Worm (Caenorhabditis elegans) whole organism, L2 larva: Measurements from ENCODE around the gene znf-706.

Experiments used
- C34F6.9 ChIP-seq: fragments of 150-350 bp; optimal IDR thresholded peaks from 2 replicates; lab custom pipeline; 2014; ENCODE audit warnings: missing biosample characterization, missing genetic modification characterization
- F13H6.1 ChIP-seq: sonication (generic microtip); optimal IDR thresholded peaks from 2 replicates; lab custom pipeline; 2016; ENCODE audit warnings: missing genetic modification characterization, missing compliant biosample characterization
- R02D3.7 ChIP-seq: fragments of 150-350 bp; optimal IDR thresholded peaks from 2 replicates; lab custom pipeline; 2014; ENCODE audit warnings: missing biosample characterization, missing genetic modification characterization
- Y55F3AM.14 ChIP-seq: fragments of 200-800 bp; sonication (Bioruptor generic); optimal IDR thresholded peaks from 2 replicates; lab custom pipeline; 2018; ENCODE audit warnings: mild to moderate bottlenecking, missing genetic modification characterization, missing compliant biosample characterization
- ZK546.5 ChIP-seq: sonication (generic microtip); optimal IDR thresholded peaks from 2 replicates; lab custom pipeline; 2017; ENCODE audit warnings: missing biosample characterization, missing genetic modification characterization
- alr-1 ChIP-seq: fragments of 150-350 bp; optimal IDR thresholded peaks from 2 replicates; lab custom pipeline; 2014; ENCODE audit warnings: missing biosample characterization, missing genetic modification characterization
- aly-2 ChIP-seq: fragments of 150-350 bp; optimal IDR thresholded peaks from 2 replicates; lab custom pipeline; 2014; ENCODE audit warnings: missing biosample characterization, missing genetic modification characterization
- ama-1 ChIP-seq: fragments of 150-350 bp; optimal IDR thresholded peaks from 2 replicates; lab custom pipeline; 2018; ENCODE audit warnings: inconsistent platforms
- blmp-1 ChIP-seq: sonication (generic microtip); optimal IDR thresholded peaks from 2 replicates; lab custom pipeline; 2017; ENCODE audit warnings: missing genetic modification characterization, mild to moderate bottlenecking, missing compliant biosample characterization, antibody characterized with exemption, moderate library complexity; ENCODE audit not compliant: insufficient read depth
- crh-2 ChIP-seq: sonication (generic microtip); optimal IDR thresholded peaks from 2 replicates; lab custom pipeline; 2017; ENCODE audit warnings: missing biosample characterization, missing genetic modification characterization
- dmd-4 ChIP-seq: sonication (generic microtip); optimal IDR thresholded peaks from 2 replicates; lab custom pipeline; 2017; ENCODE audit warnings: missing biosample characterization, missing genetic modification characterization
- elt-1 ChIP-seq: fragments of 150-350 bp; optimal IDR thresholded peaks from 2 replicates; lab custom pipeline; 2014; ENCODE audit warnings: missing biosample characterization, missing genetic modification characterization
- elt-3 ChIP-seq: sonication (generic microtip); optimal IDR thresholded peaks from 2 replicates; lab custom pipeline; 2017; ENCODE audit warnings: missing biosample characterization, missing genetic modification characterization
- fos-1 ChIP-seq: fragments of 150-350 bp; optimal IDR thresholded peaks from 2 replicates; lab custom pipeline; 2014; ENCODE audit warnings: missing biosample characterization, missing genetic modification characterization
- lin-39 ChIP-seq: fragments of 150-350 bp; optimal IDR thresholded peaks from 2 replicates; lab custom pipeline; 2014; ENCODE audit warnings: missing biosample characterization, missing genetic modification reagents, missing genetic modification characterization
- lsy-2 ChIP-seq, 2 experiments: fragments of 150-350 bp in 1 of 2; sonication (generic microtip) in 1 of 2; optimal IDR thresholded peaks; 2 replicates each; lab custom pipeline; 2014 to 2017; ENCODE audit warnings: missing biosample characterization in 2 of 2, missing genetic modification characterization in 2 of 2
- mab-5 ChIP-seq: fragments of 150-350 bp; optimal IDR thresholded peaks from 2 replicates; lab custom pipeline; 2014; ENCODE audit warnings: missing biosample characterization, missing genetic modification characterization
- mbf-1 ChIP-seq: sonication (generic microtip); optimal IDR thresholded peaks from 2 replicates; lab custom pipeline; 2017; ENCODE audit warnings: missing biosample characterization, missing genetic modification characterization
- nhr-129 ChIP-seq: fragments of 150-350 bp; optimal IDR thresholded peaks from 2 replicates; lab custom pipeline; 2014; ENCODE audit warnings: missing biosample characterization, missing genetic modification characterization
- nhr-21 ChIP-seq: fragments of 150-350 bp; optimal IDR thresholded peaks from 2 replicates; lab custom pipeline; 2014; ENCODE audit warnings: missing biosample characterization, missing genetic modification characterization
- nhr-237 ChIP-seq: fragments of 150-350 bp; optimal IDR thresholded peaks from 2 replicates; lab custom pipeline; 2014; ENCODE audit warnings: missing biosample characterization, missing genetic modification characterization
- nhr-6 ChIP-seq: fragments of 150-350 bp; optimal IDR thresholded peaks from 2 replicates; lab custom pipeline; 2014; ENCODE audit warnings: missing biosample characterization, missing genetic modification characterization
- nhr-77 ChIP-seq: fragments of 150-350 bp; optimal IDR thresholded peaks from 2 replicates; lab custom pipeline; 2014; ENCODE audit warnings: missing biosample characterization, missing genetic modification characterization
- peb-1 ChIP-seq: fragments of 150-350 bp; optimal IDR thresholded peaks from 2 replicates; lab custom pipeline; 2014; ENCODE audit warnings: missing biosample characterization, missing genetic modification characterization
- sem-4 ChIP-seq: fragments of 150-350 bp; optimal IDR thresholded peaks from 2 replicates; lab custom pipeline; 2014; ENCODE audit warnings: missing biosample characterization, missing genetic modification reagents, missing genetic modification characterization
- skn-1 ChIP-seq: sonication (generic microtip); optimal IDR thresholded peaks from 2 replicates; lab custom pipeline; 2017; ENCODE audit warnings: missing biosample characterization, missing genetic modification characterization
- sma-3 ChIP-seq: sonication (generic microtip); optimal IDR thresholded peaks from 2 replicates; lab custom pipeline; 2016; ENCODE audit warnings: missing genetic modification reagents, missing genetic modification characterization, missing compliant biosample characterization
- sma-9 ChIP-seq, 2 experiments: fragments of 150-350 bp in 1 of 2; sonication (generic microtip) in 1 of 2; optimal IDR thresholded peaks; 2 replicates each; lab custom pipeline; 2014 to 2016; ENCODE audit warnings: missing genetic modification characterization in 2 of 2, mild to moderate bottlenecking in 1 of 2, missing biosample characterization in 1 of 2, missing compliant biosample characterization in 1 of 2, missing genetic modification reagents in 1 of 2, moderate library complexity in 1 of 2
- snpc-4 ChIP-seq: fragments of 150-350 bp; optimal IDR thresholded peaks from 2 replicates; lab custom pipeline; 2014; ENCODE audit warnings: missing biosample characterization, missing genetic modification characterization
- unc-55 ChIP-seq: fragments of 150-350 bp; sonication (generic microtip); optimal IDR thresholded peaks from 3 replicates; lab custom pipeline; 2014; ENCODE audit warnings: missing biosample characterization, missing genetic modification reagents, missing genetic modification characterization
- unc-62 ChIP-seq: fragments of 150-350 bp; optimal IDR thresholded peaks from 2 replicates; lab custom pipeline; 2014; ENCODE audit warnings: missing biosample characterization, missing genetic modification reagents, missing genetic modification characterization
- zag-1 ChIP-seq: fragments of 150-350 bp; optimal IDR thresholded peaks from 2 replicates; lab custom pipeline; 2014; ENCODE audit warnings: missing biosample characterization, missing genetic modification characterization
- ztf-1 ChIP-seq: fragments of 200-800 bp; sonication (Bioruptor generic); conservative IDR thresholded peaks from 2 replicates; pipeline ENCODE4 v1.3.6; 2022; ENCODE audit warnings: missing genetic modification characterization, missing compliant biosample characterization
- ztf-11 ChIP-seq: sonication (generic microtip); optimal IDR thresholded peaks from 2 replicates; lab custom pipeline; 2017; ENCODE audit warnings: missing biosample characterization, missing genetic modification characterization
- ztf-4 ChIP-seq: fragments of 150-350 bp; optimal IDR thresholded peaks from 2 replicates; lab custom pipeline; 2014; ENCODE audit warnings: missing biosample characterization, missing genetic modification characterization

Gene znf-706

ce11 chrIV:9112019-9112418, 16.0 kb upstream of the znf-706 start:
- TF ChIP-seq sma-3 (GFP tag; lab: Kevin White, UChicago) (no peak), elt-3 (tag; lab: Kevin White, UChicago) (no peak), sma-9 (GFP tag; optimal IDR thresholded peaks at IDR 0.05; lab: Kevin White, UChicago) (no peak), sma-9 (tag; optimal IDR thresholded peaks at IDR 0.05; lab: Kevin White, UChicago) (no peak), nhr-21 (tag; lab: Kevin White, UChicago) (peak; percentile 0), R02D3.7 (tag; lab: Kevin White, UChicago) (no peak), alr-1 (tag; lab: Kevin White, UChicago) (no peak), unc-55 (no peak), fos-1 (peak; percentile 93), mab-5 (no peak), crh-2 (no peak), blmp-1 (peak; percentile 76), skn-1 (tag; lab: Kevin White, UChicago) (no peak), nhr-6 (tag; lab: Kevin White, UChicago) (no peak), dmd-4 (tag; lab: Kevin White, UChicago) (no peak)

- no peak for TF ChIP-seq crh-2
- TF ChIP-seq mab-5 = no peak
- no peak for TF ChIP-seq snpc-4 (tag; lab: Kevin White, UChicago)
- no peak for TF ChIP-seq fos-1
- no peak for TF ChIP-seq ama-1
- no peak for TF ChIP-seq aly-2 (tag; lab: Kevin White, UChicago)
- no peak for TF ChIP-seq ZK546.5 (tag; lab: Kevin White, UChicago)
- TF ChIP-seq zag-1 (tag; lab: Kevin White, UChicago) = no peak
- TF ChIP-seq lin-39 (tag; lab: Kevin White, UChicago) = no peak
- TF ChIP-seq nhr-21 (tag; lab: Kevin White, UChicago) = no peak
- TF ChIP-seq C34F6.9 (tag; lab: Kevin White, UChicago) = no peak
- TF ChIP-seq ztf-11 (tag; lab: Kevin White, UChicago) = no peak
- TF ChIP-seq sem-4 (tag; lab: Kevin White, UChicago) = no peak
- no peak for TF ChIP-seq skn-1 (tag; lab: Kevin White, UChicago)
- no peak for TF ChIP-seq F13H6.1
- TF ChIP-seq, all 48 proteins: peak for 0
These were observed 12.6 kb upstream of the znf-706 start, which contains the start of gene aly-1 for ce11 chrIV:9108631-9109030. TSS of gene aly-1 (plus strand) at chrIV:9108931.

ce11 chrIV:9107464-9107863, 11.4 kb upstream of the znf-706 start:
- TF ChIP-seq Y55F3AM.14 (GFP tag; lab: Kevin White, UChicago) (no peak), lsy-2 (tag; optimal IDR thresholded peaks at IDR 0.05; lab: Kevin White, UChicago) (peak in 1 of 2 experiments; percentile 70), C34F6.9 (tag; lab: Kevin White, UChicago) (peak; percentile 85), crh-2 (peak; percentile 7), blmp-1 (no peak), fos-1 (peak; percentile 23), unc-55 (peak; percentile 58), ztf-11 (tag; lab: Kevin White, UChicago) (no peak), nhr-129 (tag; lab: Kevin White, UChicago) (peak; percentile 65)

DNA sequence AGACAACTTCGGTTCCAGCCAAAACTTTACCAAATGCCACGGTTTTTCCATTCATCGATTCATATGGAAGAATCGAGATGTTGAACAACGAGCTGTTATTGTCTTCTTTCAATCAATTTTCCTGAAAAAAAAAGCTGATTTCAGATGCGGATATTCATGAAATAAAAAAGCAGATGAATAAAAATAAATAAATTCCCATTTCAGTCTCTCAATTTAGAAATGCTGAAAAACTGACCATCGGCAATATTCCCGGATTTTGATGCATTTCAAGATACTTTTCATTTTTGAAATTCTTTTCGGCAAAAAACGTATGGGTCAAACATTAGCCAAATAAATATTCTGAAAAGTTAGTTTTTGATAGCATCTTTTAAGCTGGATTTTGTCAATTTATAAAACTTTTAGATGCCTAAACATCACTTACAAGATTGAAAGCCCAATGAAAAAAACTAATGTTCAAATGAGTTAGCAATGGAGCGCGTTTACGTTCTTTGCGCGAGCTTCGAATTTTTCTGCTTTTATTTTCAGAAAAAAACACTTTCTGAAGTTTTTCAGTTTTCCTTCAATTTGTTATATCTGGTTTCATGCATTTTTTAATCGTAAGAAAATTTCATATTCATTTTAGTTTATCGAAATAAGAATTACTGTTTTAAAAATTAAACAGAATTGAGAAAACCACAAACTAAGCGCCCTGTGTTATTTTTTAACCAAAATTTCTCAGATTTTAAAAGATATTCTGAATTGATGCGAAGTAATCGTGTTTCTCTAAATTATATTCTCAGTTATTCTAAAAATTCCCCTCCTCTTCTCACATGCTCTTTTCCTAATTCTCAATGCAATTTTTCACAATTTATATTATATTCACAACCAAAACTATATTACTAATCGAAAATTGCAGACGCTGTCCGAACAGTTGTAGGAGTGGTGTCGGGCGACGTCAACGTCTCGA, 8.3 kb upstream of the znf-706 start, which contains the start of the genes C01F6.14 and fem-3:
C01F6.14 (minus strand) TSS at position 51 of the 946 bp plus-strand sequence.
fem-3 (plus strand) TSS at position 896 of the 946 bp plus-strand sequence.
- TF ChIP-seq lsy-2 (tag; optimal IDR thresholded peaks at IDR 0.05; lab: Kevin White, UChicago) (peak in 1 of 2 experiments; percentile 40), ama-1 (no peak), C34F6.9 (tag; lab: Kevin White, UChicago) (peak; percentile 43), crh-2 (peak; percentile 15), unc-55 (peak; percentile 39), aly-2 (tag; lab: Kevin White, UChicago) (no peak), mab-5 (no peak), ztf-4 (tag; lab: Kevin White, UChicago) (no peak), snpc-4 (tag; lab: Kevin White, UChicago) (no peak)

- TF ChIP-seq sma-9 (GFP tag; optimal IDR thresholded peaks at IDR 0.05; lab: Kevin White, UChicago) = no peak
- TF ChIP-seq sma-9 (tag; optimal IDR thresholded peaks at IDR 0.05; lab: Kevin White, UChicago) = no peak
- no peak for TF ChIP-seq nhr-129 (tag; lab: Kevin White, UChicago)
- no peak for TF ChIP-seq peb-1 (tag; lab: Kevin White, UChicago)
- no peak for TF ChIP-seq nhr-237 (tag; lab: Kevin White, UChicago)
- no peak for TF ChIP-seq R02D3.7 (tag; lab: Kevin White, UChicago)
- no peak for TF ChIP-seq ZK546.5 (tag; lab: Kevin White, UChicago)
- no peak for TF ChIP-seq sma-3 (GFP tag; lab: Kevin White, UChicago)
- no peak for TF ChIP-seq zag-1 (tag; lab: Kevin White, UChicago)
- TF ChIP-seq nhr-77 (tag; lab: Kevin White, UChicago) = no peak
- no peak for TF ChIP-seq unc-62 (GFP tag; lab: Kevin White, UChicago)
- no peak for TF ChIP-seq aly-2 (tag; lab: Kevin White, UChicago)
- TF ChIP-seq mbf-1 = no peak
- no peak for TF ChIP-seq skn-1 (tag; lab: Kevin White, UChicago)
- no peak for TF ChIP-seq blmp-1
- TF ChIP-seq elt-1 (tag; lab: Kevin White, UChicago) = no peak
- TF ChIP-seq ztf-4 (tag; lab: Kevin White, UChicago) = no peak
- TF ChIP-seq F13H6.1 = no peak
- TF ChIP-seq lin-39 (tag; lab: Kevin White, UChicago) = no peak
- TF ChIP-seq alr-1 (tag; lab: Kevin White, UChicago) = no peak
- no peak for TF ChIP-seq ztf-1
These were observed 4.8 kb upstream of the znf-706 start for ce11 chrIV:9100835-9101234.
